Worm (Caenorhabditis elegans) whole organism, mixed stage, embryonic: ENCODE results near the gene nhr-72.

Source experiments
- lin-13 ChIP-seq: fragments of 150-350 bp; optimal IDR thresholded peaks from 2 replicates; lab custom pipeline; 2014; ENCODE audit warnings: missing biosample characterization, missing genetic modification characterization
- nhr-28 ChIP-seq: fragments of 150-350 bp; optimal IDR thresholded peaks from 2 replicates; lab custom pipeline; 2014; ENCODE audit warnings: missing biosample characterization, missing genetic modification characterization
- snpc-4 ChIP-seq: fragments of 150-350 bp; optimal IDR thresholded peaks from 2 replicates; lab custom pipeline; 2014; ENCODE audit warnings: missing biosample characterization, missing genetic modification characterization
- unc-39 ChIP-seq: fragments of 150-350 bp; optimal IDR thresholded peaks from 2 replicates; lab custom pipeline; 2014; ENCODE audit warnings: missing biosample characterization, missing genetic modification characterization

ce11 chrII:3823855-3824254, 26.7 kb downstream of the nhr-72 start, which contains the start of gene skr-15:
- no peak for TF ChIP-seq lin-13
- TF ChIP-seq snpc-4 (tag; lab: Kevin White, UChicago), result no peak
- TF ChIP-seq unc-39 (tag; lab: Kevin White, UChicago), result no peak
- no peak for TF ChIP-seq nhr-28
